Worm (Caenorhabditis elegans): ENCODE results near the gene srab-1.

The srab-1 gene

DNA sequence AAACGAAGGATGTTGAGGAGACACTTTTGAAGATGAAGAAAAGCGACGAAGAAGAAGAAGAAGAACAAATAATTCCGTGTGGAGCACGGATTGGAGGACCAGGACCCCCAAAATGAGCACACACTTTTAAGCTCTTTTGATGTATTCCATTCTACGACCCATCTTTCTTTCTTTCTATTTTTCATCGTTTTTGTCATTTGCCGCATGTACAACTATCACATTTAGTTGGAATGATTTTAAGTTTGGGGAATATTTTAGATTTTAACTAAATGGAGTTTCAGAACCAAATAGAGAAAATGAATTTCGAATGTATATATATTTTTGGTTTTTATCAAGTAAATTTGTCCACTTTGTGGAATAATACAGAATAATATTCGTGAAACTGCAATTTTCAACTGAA is 3.0 kb downstream of the srab-1 start, which contains the start of gene unc-46:
unc-46 (minus strand) TSS at position 101 of the 400 bp plus-strand sequence.
- TF ChIP-seq ces-1 (GFP tag; optimal IDR thresholded peaks at IDR 0.05) (no peak), lsy-2 (tag; optimal IDR thresholded peaks at IDR 0.05) (no peak), mls-2 (tag; optimal IDR thresholded peaks at IDR 0.05) (no peak), ceh-43 (GFP tag; optimal IDR thresholded peaks at IDR 0.05) (no peak), elt-1 (tag; optimal IDR thresholded peaks at IDR 0.05; ENCODE audit: borderline replicate concordance, insufficient read depth) (no peak), blmp-1 (tag; optimal IDR thresholded peaks at IDR 0.05) (no peak), nhr-237 (tag; optimal IDR thresholded peaks at IDR 0.05) (no peak), lin-13 (tag; optimal IDR thresholded peaks at IDR 0.05) (no peak), unc-39 (tag; optimal IDR thresholded peaks at IDR 0.05) (no peak), nhr-28 (tag; optimal IDR thresholded peaks at IDR 0.05) (no peak), bed-3 (GFP tag; optimal IDR thresholded peaks at IDR 0.05) (no peak), hlh-1 (tag; optimal IDR thresholded peaks at IDR 0.05) (no peak), unc-62 (GFP tag; optimal IDR thresholded peaks at IDR 0.05) (no peak), nhr-12 (tag; optimal IDR thresholded peaks at IDR 0.05) (no peak), elt-3 (tag; optimal IDR thresholded peaks at IDR 0.05) (no peak), ceh-39 (tag; optimal IDR thresholded peaks at IDR 0.05) (no peak), lin-32 (GFP tag; optimal IDR thresholded peaks at IDR 0.05) (no peak), ham-2 (GFP tag; optimal IDR thresholded peaks at IDR 0.05) (no peak), sptf-1 (tag; optimal IDR thresholded peaks at IDR 0.05) (no peak), mep-1 (tag; optimal IDR thresholded peaks at IDR 0.05) (no peak)

DNA sequence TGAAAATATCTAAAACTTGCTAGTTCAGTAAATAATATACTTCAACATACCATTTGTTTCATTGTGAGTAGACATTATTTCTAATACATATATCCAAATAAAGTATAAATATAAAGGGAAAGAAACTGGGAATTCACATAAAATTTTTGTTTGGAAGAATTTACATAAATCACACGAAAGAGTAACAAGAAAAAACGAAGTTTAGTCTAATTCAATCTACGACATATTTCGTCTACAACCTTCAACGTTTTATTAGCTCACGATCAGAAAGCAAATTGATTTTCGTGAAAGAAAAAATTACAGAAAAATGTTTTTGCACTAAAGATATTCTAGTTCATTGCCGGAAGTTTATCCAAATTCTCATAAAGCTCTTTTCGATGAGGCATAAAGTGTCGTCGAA is 4.9 kb downstream of the srab-1 start, which contains the start of gene C04F5.2:
C04F5.2 (minus strand) TSS at position 101 of the 400 bp plus-strand sequence.
- no peak for TF ChIP-seq blmp-1 (tag; optimal IDR thresholded peaks at IDR 0.05)
- no peak for TF ChIP-seq drap-1 (GFP tag; optimal IDR thresholded peaks at IDR 0.05)

DNA sequence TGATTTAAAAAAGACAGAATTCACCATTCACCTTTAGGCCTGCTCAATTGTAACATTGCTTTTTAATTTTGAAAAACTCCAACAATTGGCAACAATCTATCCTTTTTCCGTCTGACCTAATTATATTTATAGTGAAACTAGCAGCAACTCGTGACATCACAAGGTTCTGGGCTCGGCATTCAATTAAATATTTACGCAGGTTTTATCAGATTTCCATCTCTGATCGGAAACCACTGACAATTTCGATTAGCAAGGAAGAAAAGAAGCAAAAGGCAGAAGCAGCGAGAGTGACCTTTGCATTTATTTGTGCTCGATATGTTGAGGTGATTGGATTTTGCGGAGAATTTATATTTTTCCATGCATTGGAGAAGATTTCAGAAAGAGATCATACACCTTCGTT is 11.5 kb downstream of the srab-1 start:
- TF ChIP-seq nhr-76 (tag; optimal IDR thresholded peaks at IDR 0.05) (no peak), lsy-2 (tag; optimal IDR thresholded peaks at IDR 0.05) (no peak), unc-120 (tag; optimal IDR thresholded peaks at IDR 0.05; ENCODE audit: poor library complexity, severe bottlenecking) (no peak), mls-2 (tag; optimal IDR thresholded peaks at IDR 0.05) (no peak), mep-1 (tag; optimal IDR thresholded peaks at IDR 0.05) (no peak), elt-3 (tag; optimal IDR thresholded peaks at IDR 0.05) (no peak), blmp-1 (tag; optimal IDR thresholded peaks at IDR 0.05) (no peak), ceh-83 (GFP tag; optimal IDR thresholded peaks at IDR 0.05) (no peak), unc-62 (GFP tag; optimal IDR thresholded peaks at IDR 0.05) (no peak)

DNA sequence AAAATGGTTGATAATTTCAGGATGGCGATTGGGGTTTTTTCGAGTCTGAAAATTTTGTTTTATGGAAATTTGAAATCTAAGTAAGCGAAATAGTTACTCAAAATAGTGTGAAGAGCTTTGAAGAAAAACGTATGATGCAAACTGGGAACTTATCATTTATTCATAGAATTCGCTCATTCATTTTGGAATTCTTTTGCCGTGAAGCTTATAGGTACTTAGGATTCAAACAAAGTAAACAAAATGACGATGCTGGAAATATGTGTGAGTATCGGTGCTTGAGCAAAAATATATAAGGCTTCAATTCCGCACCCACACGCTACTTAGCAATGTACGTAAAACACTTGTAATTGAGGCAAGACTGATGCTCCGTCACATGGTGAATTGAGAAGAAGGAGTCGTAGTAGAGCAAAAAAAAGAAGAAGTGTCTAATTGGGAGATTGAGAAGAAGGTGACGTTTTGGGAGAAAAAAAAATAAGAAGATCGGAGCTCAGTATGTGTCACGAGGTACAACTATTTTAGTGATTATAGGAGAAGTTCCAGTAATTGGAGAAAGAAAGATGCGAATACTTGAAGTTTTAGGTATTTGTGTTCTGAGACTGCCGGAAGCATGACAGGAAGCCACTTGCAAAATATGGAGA is 12.3 kb downstream of the srab-1 start, which contains the start of gene glb-32:
glb-32 (minus strand) TSS at position 51 of the 638 bp plus-strand sequence.
- no peak for TF ChIP-seq mls-2 (tag; optimal IDR thresholded peaks at IDR 0.05)
- no peak for TF ChIP-seq tbx-8 (GFP tag; optimal IDR thresholded peaks at IDR 0.05)
- no peak for TF ChIP-seq ces-1 (GFP tag; optimal IDR thresholded peaks at IDR 0.05)
- TF ChIP-seq ham-2 (GFP tag; optimal IDR thresholded peaks at IDR 0.05), result no peak
- TF ChIP-seq sptf-1 (tag; optimal IDR thresholded peaks at IDR 0.05), result no peak
- no peak for TF ChIP-seq nhr-237 (tag; optimal IDR thresholded peaks at IDR 0.05)
- no peak for TF ChIP-seq bed-3 (GFP tag; optimal IDR thresholded peaks at IDR 0.05)
- no peak for TF ChIP-seq blmp-1 (tag; optimal IDR thresholded peaks at IDR 0.05)

DNA sequence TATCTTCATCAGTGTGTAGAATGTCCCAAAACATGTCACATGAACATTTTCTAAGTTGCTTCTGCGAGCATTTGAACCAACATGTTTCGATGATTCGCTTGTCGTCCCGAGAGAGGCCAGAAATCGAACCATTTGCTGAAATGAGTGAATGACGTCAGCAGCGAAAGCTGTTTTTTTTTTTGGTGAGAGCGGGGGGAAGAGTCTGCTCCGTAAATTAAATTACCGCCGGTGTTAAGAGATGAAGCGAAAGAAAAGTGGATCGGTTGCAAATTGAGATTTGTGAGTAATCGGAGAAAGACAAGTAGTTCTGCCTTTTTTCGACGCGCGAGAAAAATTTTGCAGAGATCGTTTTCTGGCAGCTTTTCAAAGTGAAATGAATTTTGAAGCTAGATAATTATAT is 13.6 kb downstream of the srab-1 start:
- no peak for TF ChIP-seq lin-32 (GFP tag; optimal IDR thresholded peaks at IDR 0.05)
- no peak for TF ChIP-seq blmp-1 (tag; optimal IDR thresholded peaks at IDR 0.05)
- no peak for TF ChIP-seq snpc-4 (tag; optimal IDR thresholded peaks at IDR 0.05)
- TF ChIP-seq flh-1 (GFP tag; optimal IDR thresholded peaks at IDR 0.05), result no peak
- no peak for TF ChIP-seq ceh-43 (GFP tag; optimal IDR thresholded peaks at IDR 0.05)
- no peak for TF ChIP-seq ceh-83 (GFP tag; optimal IDR thresholded peaks at IDR 0.05)
- no peak for TF ChIP-seq hlh-1 (tag; optimal IDR thresholded peaks at IDR 0.05)
- TF ChIP-seq ceh-39 (tag; optimal IDR thresholded peaks at IDR 0.05), result no peak
- no peak for TF ChIP-seq unc-39 (tag; optimal IDR thresholded peaks at IDR 0.05)
- TF ChIP-seq cnd-1 (tag; optimal IDR thresholded peaks at IDR 0.05), result no peak

DNA sequence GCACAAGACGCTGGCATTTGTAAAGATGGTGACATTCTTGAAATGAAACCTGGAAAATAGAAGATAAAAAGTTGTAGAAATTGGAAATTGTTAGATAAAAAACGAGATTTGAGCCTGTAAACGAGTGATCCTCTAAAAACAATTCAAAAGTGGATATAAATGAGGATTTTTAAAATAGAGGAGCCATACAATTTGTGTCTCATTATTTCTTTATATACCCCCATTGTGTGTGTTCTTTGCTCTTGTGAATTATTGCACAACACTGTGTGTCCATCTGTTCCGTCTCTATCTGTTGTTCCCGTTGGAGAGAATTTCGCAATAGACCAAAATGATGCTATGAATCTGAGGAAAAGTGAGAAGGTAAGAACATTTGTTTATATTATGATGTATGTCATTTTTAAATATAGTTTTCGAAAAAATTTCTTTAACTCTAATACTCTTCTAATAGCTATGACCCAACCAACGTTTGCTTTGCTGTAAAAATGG is 15.0 kb downstream of the srab-1 start, which contains the start of gene Y58A7A.5:
Y58A7A.5 (minus strand) TSS at position 51 of the 486 bp plus-strand sequence.
- TF ChIP-seq sptf-1 (tag; optimal IDR thresholded peaks at IDR 0.05) (no peak), zip-8 (tag; optimal IDR thresholded peaks at IDR 0.05) (peak; percentile 15)
